Worm (Caenorhabditis elegans) whole organism, late embryonic: ENCODE measurements around the gene F01D5.10.
"Not testable (repeated sequence)": the region's sequence is repeated elsewhere in the genome, so short reads cannot be mapped to it uniquely, and the experiment has no call there.

Experiments
- C08G9.2 ChIP-seq: sonication (generic microtip); optimal IDR thresholded peaks from 2 replicates; lab custom pipeline; 2016; ENCODE audit warnings: mild to moderate bottlenecking, missing genetic modification characterization, moderate library complexity, missing compliant biosample characterization
- C38D4.7 ChIP-seq: fragments of 200-800 bp; sonication (Bioruptor generic); optimal IDR thresholded peaks from 2 replicates; lab custom pipeline; 2018; ENCODE audit warnings: mild to moderate bottlenecking, missing genetic modification characterization, moderate library complexity, missing compliant biosample characterization
- K09A11.1 ChIP-seq: sonication (generic microtip); optimal IDR thresholded peaks from 2 replicates; lab custom pipeline; 2017; ENCODE audit warnings: antibody characterized with exemption, mild to moderate bottlenecking, missing genetic modification characterization, missing compliant biosample characterization; ENCODE audit not compliant: insufficient read depth
- ahr-1 ChIP-seq: sonication (generic microtip); optimal IDR thresholded peaks from 2 replicates; lab custom pipeline; 2016; ENCODE audit warnings: missing genetic modification characterization, missing compliant biosample characterization
- ama-1 ChIP-seq: fragments of 150-350 bp; optimal IDR thresholded peaks from 2 replicates; lab custom pipeline; 2014
- ceh-18 ChIP-seq: sonication (generic microtip); optimal IDR thresholded peaks from 2 replicates; lab custom pipeline; 2016; ENCODE audit warnings: missing genetic modification characterization, missing compliant biosample characterization
- ceh-24 ChIP-seq: sonication (generic microtip); optimal IDR thresholded peaks from 2 replicates; lab custom pipeline; 2016; ENCODE audit warnings: mild to moderate bottlenecking, missing genetic modification characterization, missing compliant biosample characterization
- ceh-30 ChIP-seq: fragments of 150-350 bp; optimal IDR thresholded peaks from 2 replicates; lab custom pipeline; 2014; ENCODE audit warnings: missing biosample characterization, missing genetic modification characterization
- ceh-31 ChIP-seq: sonication (generic microtip); optimal IDR thresholded peaks from 2 replicates; lab custom pipeline; 2016; ENCODE audit warnings: missing genetic modification characterization, missing compliant biosample characterization
- ceh-34 ChIP-seq: sonication (generic microtip); optimal IDR thresholded peaks from 2 replicates; lab custom pipeline; 2016; ENCODE audit warnings: mild to moderate bottlenecking, missing genetic modification characterization, missing compliant biosample characterization
- ceh-48 ChIP-seq: sonication (generic microtip); optimal IDR thresholded peaks from 2 replicates; lab custom pipeline; 2016; ENCODE audit warnings: missing genetic modification characterization, inconsistent platforms, missing compliant biosample characterization
- ceh-6 ChIP-seq: fragments of 200-800 bp; sonication (Bioruptor generic); optimal IDR thresholded peaks from 2 replicates; lab custom pipeline; 2018; ENCODE audit warnings: mild to moderate bottlenecking, missing genetic modification characterization, missing compliant biosample characterization
- ceh-9 ChIP-seq: sonication (generic microtip); optimal IDR thresholded peaks from 2 replicates; lab custom pipeline; 2016; ENCODE audit warnings: mild to moderate bottlenecking, missing genetic modification characterization, inconsistent platforms, missing compliant biosample characterization
- che-1 ChIP-seq: sonication (generic microtip); optimal IDR thresholded peaks from 2 replicates; lab custom pipeline; 2016; ENCODE audit warnings: mild to moderate bottlenecking, missing genetic modification characterization, missing compliant biosample characterization
- dmd-4 ChIP-seq: sonication (generic microtip); optimal IDR thresholded peaks from 2 replicates; lab custom pipeline; 2016; ENCODE audit warnings: borderline replicate concordance, missing genetic modification characterization, missing compliant biosample characterization
- elt-2 ChIP-seq: sonication (generic microtip); optimal IDR thresholded peaks from 2 replicates; lab custom pipeline; 2016; ENCODE audit warnings: missing genetic modification reagents, missing genetic modification characterization, missing compliant biosample characterization
- elt-4 ChIP-seq: sonication (generic microtip); optimal IDR thresholded peaks from 2 replicates; lab custom pipeline; 2016; ENCODE audit warnings: missing genetic modification characterization, missing compliant biosample characterization
- ets-4 ChIP-seq: sonication (generic microtip); optimal IDR thresholded peaks from 2 replicates; lab custom pipeline; 2016; ENCODE audit warnings: missing genetic modification characterization, missing compliant biosample characterization
- eyg-1 ChIP-seq: sonication (generic microtip); optimal IDR thresholded peaks from 2 replicates; lab custom pipeline; 2016; ENCODE audit warnings: missing genotype, missing genetic modification characterization, missing compliant biosample characterization
- fax-1 ChIP-seq: sonication (generic microtip); optimal IDR thresholded peaks from 2 replicates; lab custom pipeline; 2016; ENCODE audit warnings: missing genotype, missing genetic modification characterization, missing compliant biosample characterization
- gmeb-2 ChIP-seq: sonication (generic microtip); optimal IDR thresholded peaks from 2 replicates; lab custom pipeline; 2016; ENCODE audit warnings: missing genetic modification characterization, inconsistent platforms, missing compliant biosample characterization
- hlh-8 ChIP-seq: sonication (generic microtip); optimal IDR thresholded peaks from 2 replicates; lab custom pipeline; 2016; ENCODE audit warnings: missing genotype, missing genetic modification characterization, missing compliant biosample characterization
- lim-6 ChIP-seq: sonication (generic microtip); optimal IDR thresholded peaks from 2 replicates; lab custom pipeline; 2016; ENCODE audit warnings: missing genetic modification characterization, missing compliant biosample characterization
- lin-11 ChIP-seq: fragments of 200-800 bp; sonication (Bioruptor generic); optimal IDR thresholded peaks from 2 replicates; lab custom pipeline; 2018; ENCODE audit warnings: mild to moderate bottlenecking, missing genetic modification characterization, missing compliant biosample characterization
- mec-3 ChIP-seq: sonication (generic microtip); optimal IDR thresholded peaks from 2 replicates; lab custom pipeline; 2016; ENCODE audit warnings: borderline replicate concordance, missing genetic modification characterization, missing compliant biosample characterization
- nhr-11 ChIP-seq: fragments of 150-350 bp; optimal IDR thresholded peaks from 2 replicates; lab custom pipeline; 2014; ENCODE audit warnings: missing biosample characterization, missing genetic modification characterization
- nhr-232 ChIP-seq: sonication (generic microtip); optimal IDR thresholded peaks from 2 replicates; lab custom pipeline; 2016; ENCODE audit warnings: missing genetic modification characterization, missing compliant biosample characterization
- npax-4 ChIP-seq: sonication (generic microtip); optimal IDR thresholded peaks from 2 replicates; lab custom pipeline; 2016; ENCODE audit warnings: missing genetic modification characterization, missing compliant biosample characterization
- odd-2 ChIP-seq: sonication (generic microtip); optimal IDR thresholded peaks from 2 replicates; lab custom pipeline; 2017; ENCODE audit warnings: antibody characterized with exemption, mild to moderate bottlenecking, missing genetic modification characterization, missing compliant biosample characterization
- pag-3 ChIP-seq: sonication (generic microtip); optimal IDR thresholded peaks from 2 replicates; lab custom pipeline; 2016; ENCODE audit warnings: missing compliant biosample characterization, missing genetic modification characterization, borderline replicate concordance
- pha-2 ChIP-seq: sonication (generic microtip); optimal IDR thresholded peaks from 2 replicates; lab custom pipeline; 2017; ENCODE audit warnings: mild to moderate bottlenecking, missing genetic modification characterization, missing compliant biosample characterization
- pqm-1 ChIP-seq: sonication (generic microtip); optimal IDR thresholded peaks from 2 replicates; lab custom pipeline; 2016; ENCODE audit warnings: missing genetic modification characterization, missing compliant biosample characterization
- ref-2 ChIP-seq: sonication (generic microtip); optimal IDR thresholded peaks from 2 replicates; lab custom pipeline; 2016; ENCODE audit warnings: missing genetic modification characterization, missing compliant biosample characterization
- sdc-2 ChIP-seq: sonication (generic microtip); optimal IDR thresholded peaks from 2 replicates; lab custom pipeline; 2016; ENCODE audit warnings: missing genotype, missing genetic modification characterization, missing compliant biosample characterization
- syd-9 ChIP-seq: sonication (generic microtip); optimal IDR thresholded peaks from 2 replicates; lab custom pipeline; 2016; ENCODE audit warnings: mild to moderate bottlenecking, missing genetic modification characterization, moderate library complexity, missing compliant biosample characterization
- tbx-2 ChIP-seq: sonication (generic microtip); optimal IDR thresholded peaks from 2 replicates; lab custom pipeline; 2016; ENCODE audit warnings: missing genetic modification characterization, missing compliant biosample characterization
- ttx-3 ChIP-seq: sonication (generic microtip); optimal IDR thresholded peaks from 2 replicates; lab custom pipeline; 2016; ENCODE audit warnings: missing genetic modification reagents, missing genetic modification characterization, missing compliant biosample characterization
- unc-86 ChIP-seq: sonication (generic microtip); optimal IDR thresholded peaks from 2 replicates; lab custom pipeline; 2016; ENCODE audit warnings: missing genetic modification characterization, missing compliant biosample characterization

F01D5.10 gene

ce11 chrII:14000044-14000443 is 21.1 kb downstream of the F01D5.10 start, which contains the start of gene F01D5.3:
TSS of gene F01D5.3 (minus strand) at chrII:14000144.
- TF ChIP-seq unc-86 (tag; lab: Kevin White, UChicago); pha-2 (tag; lab: Kevin White, UChicago); tbx-2: not testable (repeated sequence)

ce11 chrII:13998964-13999363 is 22.2 kb downstream of the F01D5.10 start, which contains the start of gene F01D5.2:
TSS of gene F01D5.2 (minus strand) at chrII:13999064.
- TF ChIP-seq ceh-24 (tag; lab: Kevin White, UChicago) (no peak), pha-2 (tag; lab: Kevin White, UChicago) (no peak), lim-6 (no peak), unc-86 (tag; lab: Kevin White, UChicago) (no peak), ceh-48 (tag; lab: Kevin White, UChicago) (no peak), K09A11.1 (no peak), dmd-4 (no peak), C38D4.7 (GFP tag; lab: Kevin White, UChicago) (no peak), ceh-34 (tag; lab: Kevin White, UChicago) (no peak), ceh-6 (no peak), odd-2 (tag; lab: Kevin White, UChicago) (no peak), ref-2 (tag; lab: Kevin White, UChicago) (no peak), hlh-8 (no peak), tbx-2 (no peak)

DNA sequence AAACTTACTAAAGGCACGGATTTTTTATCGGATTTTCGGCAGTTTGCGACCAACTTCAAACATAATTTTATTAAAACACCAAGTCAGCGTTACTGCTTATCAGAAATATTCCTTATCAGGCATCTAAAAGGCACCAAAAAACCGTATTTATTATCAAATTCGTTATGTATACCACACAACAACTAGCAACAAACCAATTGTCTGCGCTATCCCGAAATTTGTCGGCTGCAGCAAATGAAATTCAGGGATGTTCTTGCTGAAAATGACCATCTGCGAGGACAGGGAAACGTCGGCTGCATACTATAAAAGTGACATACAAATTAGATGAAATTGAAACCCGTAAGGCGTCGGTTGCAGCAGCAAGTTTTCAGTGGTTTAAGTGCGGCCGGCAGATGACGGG is 23.1 kb downstream of the F01D5.10 start:
- TF ChIP-seq ceh-18 (tag; lab: Kevin White, UChicago), result no peak
- TF ChIP-seq elt-2, result peak; percentile 13

ce11 chrII:13997477-13997876 is 23.7 kb downstream of the F01D5.10 start, which contains the start of gene F01D5.1:
TSS of gene F01D5.1 (minus strand) at chrII:13997581.
- TF ChIP-seq ets-4 (tag; lab: Kevin White, UChicago) (no peak), lin-11 (tag; lab: Kevin White, UChicago) (no peak), ama-1 (no peak), K09A11.1 (no peak), ceh-31 (no peak), ceh-48 (tag; lab: Kevin White, UChicago) (no peak), nhr-11 (tag; lab: Kevin White, UChicago) (no peak), nhr-232 (tag; lab: Kevin White, UChicago) (no peak), syd-9 (no peak), sdc-2 (no peak), ceh-9 (tag; lab: Kevin White, UChicago) (no peak), pha-2 (tag; lab: Kevin White, UChicago) (no peak), mec-3 (tag; lab: Kevin White, UChicago) (no peak), hlh-8 (no peak), ceh-30 (tag; lab: Kevin White, UChicago) (no peak), unc-86 (tag; lab: Kevin White, UChicago) (no peak), pag-3 (no peak), C38D4.7 (GFP tag; lab: Kevin White, UChicago) (no peak), fax-1 (no peak), ceh-24 (tag; lab: Kevin White, UChicago) (no peak)

DNA sequence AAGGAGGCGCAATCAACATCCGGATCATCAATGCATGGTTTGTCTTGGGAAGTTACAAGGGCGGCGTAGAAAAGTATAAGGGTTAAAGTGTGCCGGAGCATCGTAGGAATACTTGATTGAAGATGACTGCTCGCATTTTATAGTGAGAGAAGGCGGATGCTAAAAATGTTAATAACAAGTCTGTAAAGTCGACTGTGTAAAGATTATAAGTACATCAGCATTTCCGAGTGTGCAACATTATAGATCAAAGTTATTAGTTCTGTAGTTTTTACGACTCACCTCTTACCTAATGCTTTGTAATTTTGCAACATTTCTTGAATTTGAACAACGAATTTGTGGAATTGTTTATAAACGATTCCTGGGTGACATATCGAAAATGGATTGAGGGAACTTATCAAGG is 26.2 kb downstream of the F01D5.10 start, which contains the start of gene Y39G8B.7:
Gene Y39G8B.7, minus strand, starts transcription at position 101 of the 400 bp plus-strand sequence.
- no peak for TF ChIP-seq che-1 (tag; lab: Kevin White, UChicago)
- no peak for TF ChIP-seq ttx-3 (tag; lab: Kevin White, UChicago)
- TF ChIP-seq C08G9.2 (tag; lab: Kevin White, UChicago), result no peak
- no peak for TF ChIP-seq fax-1
- TF ChIP-seq pqm-1 (tag; lab: Kevin White, UChicago), result no peak
- no peak for TF ChIP-seq mec-3 (tag; lab: Kevin White, UChicago)
- TF ChIP-seq ahr-1, result no peak
- TF ChIP-seq odd-2 (tag; lab: Kevin White, UChicago), result no peak
- TF ChIP-seq ceh-31, result no peak
- no peak for TF ChIP-seq gmeb-2 (tag; lab: Kevin White, UChicago)
- no peak for TF ChIP-seq elt-4 (tag; lab: Kevin White, UChicago)
- no peak for TF ChIP-seq unc-86 (tag; lab: Kevin White, UChicago)
- no peak for TF ChIP-seq eyg-1 (tag; lab: Kevin White, UChicago)
- no peak for TF ChIP-seq npax-4
- TF ChIP-seq K09A11.1, result no peak
